Fruit fly (Drosophila melanogaster) whole organism, embryonic: Measurements from ENCODE around the gene CG31680.

ENCODE experiments used
- Blimp-1 ChIP-seq: fragments of 200-800 bp; sonication (Bioruptor generic); optimal IDR thresholded peaks from 3 replicates; lab custom pipeline; 2018; ENCODE audit warnings: missing biosample characterization, missing genetic modification characterization, mild to moderate bottlenecking, moderate library complexity, missing genetic modification reagents
- BtbVII ChIP-seq: fragments of 200-800 bp; sonication (Bioruptor generic); optimal IDR thresholded peaks from 3 replicates; lab custom pipeline; 2017; ENCODE audit warnings: missing biosample characterization, mild to moderate bottlenecking, missing genetic modification characterization
- CG11085 ChIP-seq: fragments of 200-800 bp; sonication (Bioruptor generic); IDR thresholded peaks from 2 replicates; pipeline ENCODE4 v1.3.6; 2022; ENCODE audit warnings: missing biosample characterization, missing genetic modification characterization
- CG11504 ChIP-seq: fragments of 200-800 bp; sonication (Bioruptor generic); optimal IDR thresholded peaks from 3 replicates; lab custom pipeline; 2019; ENCODE audit warnings: missing biosample characterization, mild to moderate bottlenecking, missing genetic modification characterization, moderate library complexity
- CG12391 ChIP-seq: fragments of 200-800 bp; sonication (Bioruptor generic); optimal IDR thresholded peaks from 3 replicates; lab custom pipeline; 2018; ENCODE audit warnings: missing biosample characterization, mild to moderate bottlenecking, missing genetic modification characterization, moderate library complexity
- CG12769 ChIP-seq: fragments of 200-800 bp; sonication (Bioruptor generic); optimal IDR thresholded peaks from 2 replicates; lab custom pipeline; 2019; ENCODE audit warnings: missing biosample characterization, mild to moderate bottlenecking, missing genetic modification characterization, moderate library complexity
- CG13287 ChIP-seq: fragments of 200-800 bp; sonication (Bioruptor generic); IDR thresholded peaks from 2 replicates; pipeline ENCODE4 v1.3.6; 2022; ENCODE audit warnings: missing biosample characterization, missing genetic modification characterization; ENCODE audit not compliant: partially characterized antibody
- CG15011 ChIP-seq: fragments of 200-800 bp; sonication (Bioruptor generic); optimal IDR thresholded peaks from 3 replicates; lab custom pipeline; 2018; ENCODE audit warnings: missing biosample characterization, mild to moderate bottlenecking, missing genetic modification characterization
- CG15696 ChIP-seq: fragments of 200-800 bp; sonication (Bioruptor generic); optimal IDR thresholded peaks from 2 replicates; lab custom pipeline; 2019; ENCODE audit warnings: missing biosample characterization, mild to moderate bottlenecking, missing genetic modification characterization, moderate library complexity
- CG16779 ChIP-seq: fragments of 200-800 bp; sonication (Bioruptor generic); IDR thresholded peaks from 2 replicates; pipeline ENCODE4 v1.3.6; 2022; ENCODE audit warnings: missing biosample characterization, missing genetic modification characterization
- CG18011 ChIP-seq: fragments of 200-800 bp; sonication (Bioruptor generic); optimal IDR thresholded peaks from 2 replicates; lab custom pipeline; 2017; ENCODE audit warnings: missing biosample characterization, missing genetic modification characterization, mild to moderate bottlenecking, moderate library complexity, missing genotype
- CG2120 ChIP-seq: fragments of 200-800 bp; sonication (Bioruptor generic); optimal IDR thresholded peaks from 3 replicates; lab custom pipeline; 2016; ENCODE audit warnings: missing biosample characterization, missing genetic modification characterization
- CG2712 ChIP-seq: fragments of 200-800 bp; optimal IDR thresholded peaks from 3 replicates; lab custom pipeline; 2019; ENCODE audit warnings: missing biosample characterization, mild to moderate bottlenecking, missing genetic modification characterization, moderate library complexity
- CG2889 ChIP-seq: fragments of 200-800 bp; sonication (Bioruptor generic); IDR thresholded peaks from 3 replicates; pipeline ENCODE4 v1.3.6; 2022; ENCODE audit warnings: missing biosample characterization, missing genetic modification characterization
- CG32767 ChIP-seq: fragments of 200-800 bp; sonication (Bioruptor generic); IDR thresholded peaks from 2 replicates; pipeline ENCODE4 v1.3.6; 2022; ENCODE audit warnings: missing biosample characterization, missing genetic modification characterization
- CG34422 ChIP-seq: fragments of 200-800 bp; sonication (Bioruptor generic); IDR thresholded peaks from 3 replicates; pipeline ENCODE4 v1.3.6; 2022; ENCODE audit warnings: missing biosample characterization, missing genetic modification characterization
- CG3838 ChIP-seq: fragments of 200-800 bp; sonication (Bioruptor generic); optimal IDR thresholded peaks from 3 replicates; lab custom pipeline; 2016; ENCODE audit warnings: missing biosample characterization, missing genetic modification characterization
- CG6683 ChIP-seq: fragments of 200-800 bp; sonication (Bioruptor generic); optimal IDR thresholded peaks from 2 replicates; lab custom pipeline; 2017; ENCODE audit warnings: missing biosample characterization, mild to moderate bottlenecking, missing genetic modification characterization, missing genetic modification reagents
- CG6791 ChIP-seq: fragments of 200-800 bp; sonication (Bioruptor generic); IDR thresholded peaks from 3 replicates; pipeline ENCODE4 v1.3.6; 2022; ENCODE audit warnings: missing biosample characterization, missing genetic modification characterization; ENCODE audit not compliant: partially characterized antibody
- CG6813 ChIP-seq: fragments of 200-800 bp; sonication (Bioruptor generic); optimal IDR thresholded peaks from 2 replicates; lab custom pipeline; 2017; ENCODE audit warnings: missing biosample characterization, missing genetic modification characterization, mild to moderate bottlenecking, moderate library complexity, missing genetic modification reagents
- CG7271 ChIP-seq: fragments of 200-800 bp; sonication (Bioruptor generic); optimal IDR thresholded peaks from 2 replicates; lab custom pipeline; 2018; ENCODE audit warnings: missing biosample characterization, mild to moderate bottlenecking, missing genetic modification characterization, moderate library complexity
- CG7963 ChIP-seq: fragments of 200-800 bp; sonication (Bioruptor generic); IDR thresholded peaks from 3 replicates; pipeline ENCODE4 v1.3.6; 2022; ENCODE audit warnings: missing biosample characterization, missing genetic modification characterization; ENCODE audit not compliant: partially characterized antibody
- Dad ChIP-seq: fragments of 200-800 bp; sonication (Bioruptor generic); optimal IDR thresholded peaks from 3 replicates; lab custom pipeline; 2016; ENCODE audit warnings: missing biosample characterization, missing genetic modification characterization
- Dll ChIP-seq: fragments of 200-800 bp; sonication (Bioruptor generic); IDR thresholded peaks from 4 replicates; pipeline ENCODE4 v1.3.6; 2022; ENCODE audit warnings: missing biosample characterization, missing genetic modification characterization; ENCODE audit not compliant: partially characterized antibody
- HmgD ChIP-seq: fragments of 200-800 bp; sonication (Bioruptor generic); optimal IDR thresholded peaks from 3 replicates; lab custom pipeline; 2016; ENCODE audit warnings: missing biosample characterization, missing genetic modification characterization
- Hmr ChIP-seq: fragments of 200-800 bp; sonication (Bioruptor generic); optimal IDR thresholded peaks from 3 replicates; lab custom pipeline; 2017; ENCODE audit warnings: mild to moderate bottlenecking, missing biosample characterization, missing genetic modification reagents, missing genetic modification characterization
- Max ChIP-seq: fragments of 200-800 bp; sonication (Bioruptor generic); optimal IDR thresholded peaks from 2 replicates; lab custom pipeline; 2016; ENCODE audit warnings: missing biosample characterization, mild to moderate bottlenecking, missing genetic modification characterization
- Meics ChIP-seq: fragments of 200-800 bp; sonication (Bioruptor generic); optimal IDR thresholded peaks from 2 replicates; lab custom pipeline; 2017; ENCODE audit warnings: missing biosample characterization, mild to moderate bottlenecking, missing genetic modification characterization
- NFAT ChIP-seq: fragments of 200-800 bp; sonication (Bioruptor generic); IDR thresholded peaks from 2 replicates; pipeline ENCODE4 v1.3.6; 2022; ENCODE audit warnings: missing biosample characterization, missing genetic modification characterization
- Ravus ChIP-seq: fragments of 200-800 bp; sonication (Bioruptor generic); IDR thresholded peaks from 2 replicates; pipeline ENCODE4 v1.3.6; 2022; ENCODE audit warnings: missing biosample characterization, missing genetic modification characterization
- YL-1 ChIP-seq: fragments of 200-800 bp; sonication (Bioruptor generic); optimal IDR thresholded peaks from 3 replicates; lab custom pipeline; 2017; ENCODE audit warnings: missing biosample characterization, mild to moderate bottlenecking, missing genetic modification characterization
- caup ChIP-seq: fragments of 200-800 bp; sonication (Bioruptor generic); optimal IDR thresholded peaks from 3 replicates; lab custom pipeline; 2017; ENCODE audit warnings: missing biosample characterization, mild to moderate bottlenecking, missing genetic modification characterization, moderate library complexity; ENCODE audit not compliant: severe bottlenecking
- da ChIP-seq: fragments of 200-800 bp; sonication (Bioruptor generic); optimal IDR thresholded peaks from 2 replicates; lab custom pipeline; 2016; ENCODE audit warnings: missing biosample characterization, missing genetic modification characterization
- ems ChIP-seq: fragments of 200-800 bp; sonication (Bioruptor generic); optimal IDR thresholded peaks from 3 replicates; lab custom pipeline; 2016; ENCODE audit warnings: missing biosample characterization, missing genetic modification characterization
- en ChIP-seq: fragments of 200-800 bp; sonication (Bioruptor generic); optimal IDR thresholded peaks from 2 replicates; lab custom pipeline; 2016; ENCODE audit warnings: missing biosample characterization, missing genetic modification characterization
- h ChIP-seq: fragments of >200 bp; optimal IDR thresholded peaks from 2 replicates; lab custom pipeline; 2017
- hbn ChIP-seq: fragments of 200-800 bp; sonication (Bioruptor generic); IDR thresholded peaks from 2 replicates; pipeline ENCODE4 v1.3.6; 2022; ENCODE audit warnings: missing biosample characterization, missing genetic modification characterization; ENCODE audit not compliant: partially characterized antibody
- hkb ChIP-seq, 2 experiments: fragments of 200-800 bp in 1 of 2; fragments of >200 bp in 1 of 2; sonication (Bioruptor generic) in 1 of 2; IDR thresholded peaks in 1 of 2; optimal IDR thresholded peaks in 1 of 2; 2 replicates each; pipeline versions ENCODE4 v1.3.6 to Lab custom; 2017 to 2022; ENCODE audit warnings: missing biosample characterization in 1 of 2, missing genetic modification characterization in 1 of 2
- kay ChIP-seq: fragments of 200-800 bp; sonication (Bioruptor generic); optimal IDR thresholded peaks from 2 replicates; lab custom pipeline; 2016; ENCODE audit warnings: missing biosample characterization, missing genetic modification characterization
- lab ChIP-seq: fragments of 200-800 bp; sonication (Bioruptor generic); optimal IDR thresholded peaks from 3 replicates; lab custom pipeline; 2017; ENCODE audit warnings: missing biosample characterization, missing genetic modification characterization, mild to moderate bottlenecking, moderate library complexity, missing genetic modification reagents
- lmd ChIP-seq: fragments of 200-800 bp; sonication (Bioruptor generic); IDR thresholded peaks from 2 replicates; pipeline ENCODE4 v1.3.6; 2022; ENCODE audit warnings: missing biosample characterization, missing genetic modification characterization
- lov ChIP-seq, 2 experiments: fragments of 200-800 bp in 1 of 2; fragments of >200 bp in 1 of 2; sonication (Bioruptor generic) in 1 of 2; IDR thresholded peaks in 1 of 2; optimal IDR thresholded peaks in 1 of 2; 2 replicates in 1 of 2; 3 replicates in 1 of 2; pipeline versions ENCODE4 v1.3.6 to Lab custom; 2017 to 2022; ENCODE audit warnings: missing biosample characterization in 1 of 2, missing genetic modification characterization in 1 of 2
- org-1 ChIP-seq: fragments of 200-800 bp; sonication (Bioruptor generic); optimal IDR thresholded peaks from 2 replicates; lab custom pipeline; 2017; ENCODE audit warnings: missing biosample characterization, missing genetic modification characterization
- otp ChIP-seq: fragments of 200-800 bp; sonication (Bioruptor generic); IDR thresholded peaks from 3 replicates; pipeline ENCODE4, ENCODE4 v1.3.6; 2022; ENCODE audit warnings: missing biosample characterization, missing genetic modification characterization
- sens-2 ChIP-seq: fragments of 200-800 bp; sonication (Bioruptor generic); IDR thresholded peaks from 2 replicates; pipeline ENCODE4 v1.3.6; 2022; ENCODE audit warnings: missing biosample characterization, missing genetic modification characterization
- stc ChIP-seq: fragments of 200-800 bp; sonication (Bioruptor generic); IDR thresholded peaks from 2 replicates; pipeline ENCODE4 v1.3.6; 2022; ENCODE audit warnings: missing biosample characterization, missing genetic modification characterization
- tio ChIP-seq: fragments of 200-800 bp; sonication (Bioruptor generic); optimal IDR thresholded peaks from 2 replicates; lab custom pipeline; 2017; ENCODE audit warnings: missing biosample characterization, missing genetic modification characterization, inconsistent platforms
- tll ChIP-seq, 2 experiments: fragments of 200-800 bp in 1 of 2; fragments of >200 bp in 1 of 2; sonication (Bioruptor generic) in 1 of 2; optimal IDR thresholded peaks; 2 replicates each; lab custom pipeline; 2017 to 2019; ENCODE audit warnings: missing biosample characterization in 2 of 2, missing genetic modification characterization in 2 of 2, mild to moderate bottlenecking in 1 of 2, moderate library complexity in 1 of 2
- zfh1 ChIP-seq: fragments of 200-800 bp; sonication (Bioruptor generic); IDR thresholded peaks from 3 replicates; pipeline ENCODE4 v1.3.6; 2022; ENCODE audit warnings: missing biosample characterization, missing genetic modification characterization

CG31680 gene

DNA sequence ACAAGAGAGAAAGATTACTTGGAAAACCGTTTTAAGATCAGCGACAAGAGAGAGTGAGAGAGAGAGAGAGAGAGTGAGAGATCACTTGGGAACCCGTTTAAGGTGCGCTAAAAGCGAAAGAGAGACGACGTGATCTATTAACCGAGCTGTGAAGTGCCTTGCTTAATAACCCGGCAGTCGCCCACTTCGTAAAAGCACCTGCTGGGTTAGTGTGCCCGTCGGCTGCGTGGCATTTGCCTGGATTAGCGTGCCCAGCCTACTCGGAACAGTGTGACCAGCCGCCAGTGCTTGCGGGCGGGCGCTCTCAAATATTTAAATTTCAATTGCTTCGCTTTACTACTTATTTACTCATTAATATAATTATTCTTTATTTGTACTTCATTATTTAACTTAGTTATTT lies 1.5 kb upstream of the CG31680 start (continued):
- TF ChIP-seq Meics (no peak), en (GFP tag; lab: Kevin White, UChicago) (no peak), hbn (GFP tag; lab: Robert Waterston, UW) (no peak), tio (GFP tag; lab: Kevin White, UChicago) (no peak), CG16779 (GFP tag; lab: Robert Waterston, UW) (no peak), Max (GFP tag; lab: Kevin White, UChicago) (peak; percentile 8), BtbVII (GFP tag; lab: Kevin White, UChicago) (no peak), CG2889 (no peak), tll (GFP tag; optimal IDR thresholded peaks at IDR 0.05; lab: Kevin White, UChicago) (no peak), org-1 (GFP tag; lab: Kevin White, UChicago) (no peak), HmgD (GFP tag; lab: Kevin White, UChicago) (peak; percentile 32), Blimp-1 (GFP tag; lab: Kevin White, UChicago) (no peak), sens-2 (no peak), Dad (GFP tag; lab: Kevin White, UChicago) (no peak), otp (GFP tag; lab: Robert Waterston, UW) (no peak), h (lab: Kevin White, UChicago) (no peak), CG15011 (no peak), CG34422 (GFP tag; lab: Robert Waterston, UW) (no peak), zfh1 (no peak), caup (no peak), CG12769 (tag; lab: Kevin White, UChicago) (peak; percentile 67), ems (GFP tag; lab: Kevin White, UChicago) (no peak), CG13287 (GFP tag; lab: Robert Waterston, UW) (peak; percentile 52; the same call in 1 of the 2 replicates), CG6683 (GFP tag; lab: Kevin White, UChicago) (no peak), CG32767 (no peak), kay (no peak), NFAT (GFP tag; lab: Robert Waterston, UW) (no peak), CG7271 (tag; lab: Kevin White, UChicago) (no peak), Ravus (GFP tag; lab: Robert Waterston, UW) (no peak), CG18011 (GFP tag; lab: Kevin White, UChicago) (no peak), CG6791 (GFP tag; lab: Robert Waterston, UW) (peak; percentile 48; the same call in 2 of the 3 replicates), CG2120 (GFP tag; lab: Kevin White, UChicago) (no peak), Dll (GFP tag; lab: Robert Waterston, UW) (0 out of 4 replicates have a peak, but pooled peaks have one; percentile 38), CG11504 (peak; percentile 35), hkb (optimal IDR thresholded peaks at IDR 0.05; lab: Kevin White, UChicago) (no peak), hkb (GFP tag; IDR thresholded peaks at IDR 0.05; lab: Robert Waterston, UW) (no peak), Hmr (GFP tag; lab: Kevin White, UChicago) (peak; percentile 76), stc (GFP tag; lab: Robert Waterston, UW) (0 out of 2 replicates have a peak, but pooled peaks have one; percentile 33), CG7963 (GFP tag; lab: Robert Waterston, UW) (peak; percentile 41; the same call in 1 of the 3 replicates), da (GFP tag; lab: Kevin White, UChicago) (no peak), lab (GFP tag; lab: Kevin White, UChicago) (no peak), YL-1 (GFP tag; lab: Kevin White, UChicago) (peak; percentile 29), CG11085 (no peak), CG6813 (GFP tag; lab: Kevin White, UChicago) (no peak), CG12391 (tag; lab: Kevin White, UChicago) (no peak), CG2712 (tag; lab: Kevin White, UChicago) (no peak), lov (optimal IDR thresholded peaks at IDR 0.05; lab: Kevin White, UChicago) (no peak), lov (GFP tag; IDR thresholded peaks at IDR 0.05; lab: Robert Waterston, UW) (peak; percentile 17; the same call in 1 of the 3 replicates), CG3838 (GFP tag; lab: Kevin White, UChicago) (no peak), CG15696 (tag; lab: Kevin White, UChicago) (no peak), lmd (no peak)
